Worm (Caenorhabditis elegans): Measurements from ENCODE around the gene Y57G11A.2.

DNA sequence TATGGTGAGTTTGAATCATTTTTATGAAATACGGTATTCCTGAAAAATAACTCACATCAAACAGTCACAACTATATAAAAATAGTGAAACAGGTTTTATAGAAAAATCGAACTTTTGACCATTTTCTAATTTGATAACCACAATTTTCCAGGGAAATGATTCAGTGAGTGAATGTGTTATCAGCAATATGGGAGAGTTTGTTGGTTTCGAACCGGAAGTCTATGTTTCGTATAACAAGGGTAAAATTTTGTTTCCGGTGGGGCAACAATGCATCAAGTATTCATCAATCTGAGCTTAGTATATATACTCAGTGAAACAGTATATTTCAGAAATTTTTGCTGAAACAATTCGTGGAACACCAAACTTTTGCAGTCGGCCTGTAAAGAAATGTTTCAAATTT lies 35.9 kb downstream of the Y57G11A.2 start:
- TF ChIP-seq lin-13 (tag; optimal IDR thresholded peaks at IDR 0.05): no peak
- TF ChIP-seq elt-3 (tag; optimal IDR thresholded peaks at IDR 0.05): no peak
- TF ChIP-seq pha-4 (tag; optimal IDR thresholded peaks at IDR 0.05): no peak
- TF ChIP-seq nhr-12 (tag; optimal IDR thresholded peaks at IDR 0.05): no peak
- no peak for TF ChIP-seq blmp-1 (tag; optimal IDR thresholded peaks at IDR 0.05)
- no peak for TF ChIP-seq snpc-4 (tag; optimal IDR thresholded peaks at IDR 0.05)
- no peak for TF ChIP-seq M03D4.4 (tag; optimal IDR thresholded peaks at IDR 0.05)
- TF ChIP-seq unc-62 (GFP tag; optimal IDR thresholded peaks at IDR 0.05): no peak
